Worm (Caenorhabditis elegans) whole organism, dauer: ENCODE results near the gene polq-1.

Source experiments
- unc-62 ChIP-seq: sonication (generic microtip); optimal IDR thresholded peaks from 2 replicates; lab custom pipeline; 2017; ENCODE audit warnings: missing biosample characterization, missing genetic modification reagents, missing genetic modification characterization

polq-1 gene

ce11 chrIII:5794982-5795381, 8.0 kb downstream of the polq-1 start:
- no peak for TF ChIP-seq unc-62 (GFP tag; lab: Kevin White, UChicago)

- TF ChIP-seq unc-62 (GFP tag; lab: Kevin White, UChicago): no peak
These were observed 12.4 kb downstream of the polq-1 start, which contains the start of gene rev-3 for ce11 chrIII:5790550-5790949. Gene rev-3 (minus strand): TSS chrIII:5790650.

DNA sequence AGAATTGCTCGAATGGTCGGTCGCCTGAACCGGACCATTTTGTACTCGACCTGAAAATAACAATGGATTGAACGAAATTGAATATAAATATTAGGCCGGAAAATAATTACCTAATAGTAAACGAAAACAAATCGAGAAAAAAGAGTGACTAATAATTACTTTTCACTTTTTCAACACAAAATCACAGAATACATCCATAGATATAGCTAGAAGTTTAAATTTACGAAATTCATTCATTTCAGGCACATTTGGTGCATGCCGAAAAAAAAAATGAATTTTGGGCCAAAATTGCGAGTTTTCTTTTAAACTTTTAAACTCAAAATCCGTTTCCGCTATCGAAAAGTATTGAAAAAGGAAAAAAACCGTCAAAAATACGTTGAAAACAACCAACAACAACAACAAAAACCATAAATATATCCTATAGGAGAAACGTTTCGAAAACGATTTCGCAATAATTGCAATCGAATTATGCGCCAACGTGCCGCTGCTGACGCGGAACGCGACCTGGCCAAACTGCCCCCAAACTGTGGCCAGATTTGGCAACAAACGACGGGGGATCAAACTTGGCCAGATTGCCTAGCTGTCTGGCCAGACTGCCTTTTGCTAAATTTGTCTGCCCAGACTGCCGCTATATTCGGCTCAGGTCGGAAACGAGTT, 17.6 kb downstream of the polq-1 start, which contains the start of gene Y37B11A.3:
Gene Y37B11A.3, minus strand, starts transcription at position 51 of the 657 bp plus-strand sequence.
- no peak for TF ChIP-seq unc-62 (GFP tag; lab: Kevin White, UChicago)

- no peak for TF ChIP-seq unc-62 (GFP tag; lab: Kevin White, UChicago)
These were observed 20.9 kb downstream of the polq-1 start for ce11 chrIII:5782080-5782479.

DNA sequence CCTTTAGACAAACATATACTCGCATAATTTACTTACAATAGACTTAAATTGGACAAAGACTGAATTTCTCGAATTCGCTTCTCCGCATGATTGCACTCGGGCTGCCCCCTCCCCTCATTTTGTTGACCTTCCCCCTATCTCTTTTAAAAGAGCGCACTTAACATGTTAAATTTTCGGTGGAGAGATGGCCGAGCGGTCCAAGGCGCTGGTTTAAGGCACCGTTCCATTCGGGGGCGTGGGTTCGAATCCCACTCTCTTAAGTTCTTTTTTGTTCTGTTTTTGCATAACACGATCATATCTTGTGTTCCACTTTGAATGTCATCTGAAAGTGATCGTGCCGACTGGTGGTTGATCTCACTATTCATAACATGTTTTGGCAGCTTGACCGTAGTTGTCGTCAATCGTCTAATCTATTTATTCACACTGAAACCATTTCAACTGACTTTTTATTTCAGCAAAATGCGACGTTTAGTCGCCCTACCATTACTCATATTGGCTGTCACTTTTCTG, 33.2 kb downstream of the polq-1 start, which contains the start of gene cutl-23:
Gene cutl-23, plus strand, starts transcription at position 460 of the 510 bp plus-strand sequence.
- no peak for TF ChIP-seq unc-62 (GFP tag; lab: Kevin White, UChicago)

DNA sequence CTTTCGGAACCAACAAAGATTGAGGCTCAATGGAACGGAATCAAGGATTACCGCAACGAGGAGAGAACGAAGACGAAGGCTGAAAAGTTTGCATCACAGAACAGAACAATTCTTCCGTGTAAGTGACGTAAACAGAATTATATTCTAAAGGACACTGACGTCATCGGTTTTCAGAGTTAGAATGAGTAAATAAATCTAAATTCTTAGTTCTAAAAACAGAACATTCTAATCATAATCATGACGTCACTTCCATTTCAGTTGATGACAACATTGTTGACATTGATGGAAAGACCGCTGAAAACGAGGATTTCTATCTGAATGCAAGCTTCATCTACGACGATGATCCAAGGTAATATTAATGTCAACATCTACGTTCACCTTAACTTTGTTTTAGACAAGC, 39.0 kb downstream of the polq-1 start:
- no peak for TF ChIP-seq unc-62 (GFP tag; lab: Kevin White, UChicago)

ce11 chrIII:5761886-5762285, 41.1 kb downstream of the polq-1 start:
- TF ChIP-seq unc-62 (GFP tag; lab: Kevin White, UChicago): no peak

- no peak for TF ChIP-seq unc-62 (GFP tag; lab: Kevin White, UChicago)
These were observed 42.2 kb downstream of the polq-1 start for ce11 chrIII:5760721-5761120.

- no peak for TF ChIP-seq unc-62 (GFP tag; lab: Kevin White, UChicago)
These were observed 44.4 kb downstream of the polq-1 start for ce11 chrIII:5758519-5759099.

DNA sequence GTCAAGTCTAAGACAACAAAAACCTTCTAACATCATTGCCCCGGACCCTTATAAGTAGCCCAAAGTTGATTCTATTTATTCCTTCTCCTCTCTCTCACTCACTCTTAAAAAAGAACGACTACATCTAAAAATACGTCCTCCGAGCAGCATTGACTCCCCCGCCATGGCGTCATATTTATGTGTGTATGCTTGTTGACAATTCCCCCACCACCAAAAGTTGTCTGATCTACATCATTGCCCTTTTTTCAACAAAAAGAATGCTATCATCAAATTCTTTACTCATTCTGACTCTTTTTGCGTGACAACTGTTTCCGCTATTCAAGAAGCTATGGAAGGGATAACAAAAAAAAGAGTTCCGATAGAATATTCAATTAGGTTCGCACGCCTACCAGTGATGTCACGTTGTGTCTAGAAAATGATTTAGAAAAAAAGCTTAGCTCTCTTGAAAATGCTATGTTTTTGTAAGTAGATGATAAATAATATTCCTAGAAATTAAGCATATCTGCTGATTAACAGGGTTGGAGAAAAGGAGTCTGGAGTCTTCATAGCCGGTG, 45.4 kb downstream of the polq-1 start:
- no peak for TF ChIP-seq unc-62 (GFP tag; lab: Kevin White, UChicago)

DNA sequence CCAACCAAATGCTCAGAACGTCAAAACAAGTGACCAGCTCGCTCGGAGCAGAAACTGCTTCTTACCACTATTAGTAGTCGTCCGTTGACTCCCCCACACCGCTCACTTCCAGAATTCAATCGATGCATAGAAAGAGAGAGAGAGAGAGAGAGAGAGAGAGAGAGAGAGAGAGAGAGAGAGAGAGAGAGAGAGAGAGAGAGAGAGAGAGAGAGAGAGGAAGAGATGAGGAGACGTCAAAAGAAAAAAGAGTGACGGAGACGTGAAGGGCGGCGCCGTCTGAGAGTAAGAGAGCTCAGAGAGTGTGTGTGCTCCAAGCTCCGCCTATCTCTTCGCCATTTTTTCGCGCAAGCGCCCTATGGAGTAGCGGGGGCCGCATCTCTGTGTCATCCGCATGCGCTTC, 47.8 kb downstream of the polq-1 start, which contains the start of gene ida-1:
Gene ida-1, plus strand, starts transcription at position 336 of the 400 bp plus-strand sequence.
- TF ChIP-seq unc-62 (GFP tag; lab: Kevin White, UChicago): no peak

DNA sequence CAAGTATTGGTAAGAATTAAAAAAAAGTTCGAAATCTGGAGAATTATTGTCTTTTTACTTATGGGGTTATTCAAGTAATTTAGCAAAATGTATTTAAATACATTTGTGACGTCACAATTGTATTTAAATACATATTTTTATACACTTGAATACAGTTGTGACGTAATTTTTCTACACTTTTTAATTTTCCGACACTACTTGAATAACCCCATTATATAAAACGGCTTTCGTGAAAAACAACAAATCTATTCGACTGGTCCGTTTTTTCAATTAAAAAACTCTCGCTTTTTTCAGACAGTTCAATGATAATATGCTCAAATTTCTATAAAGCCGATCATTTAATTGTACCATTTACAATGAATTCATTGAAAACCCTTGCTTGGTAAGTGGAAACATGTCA, 52.5 kb downstream of the polq-1 start:
- no peak for TF ChIP-seq unc-62 (GFP tag; lab: Kevin White, UChicago)

DNA sequence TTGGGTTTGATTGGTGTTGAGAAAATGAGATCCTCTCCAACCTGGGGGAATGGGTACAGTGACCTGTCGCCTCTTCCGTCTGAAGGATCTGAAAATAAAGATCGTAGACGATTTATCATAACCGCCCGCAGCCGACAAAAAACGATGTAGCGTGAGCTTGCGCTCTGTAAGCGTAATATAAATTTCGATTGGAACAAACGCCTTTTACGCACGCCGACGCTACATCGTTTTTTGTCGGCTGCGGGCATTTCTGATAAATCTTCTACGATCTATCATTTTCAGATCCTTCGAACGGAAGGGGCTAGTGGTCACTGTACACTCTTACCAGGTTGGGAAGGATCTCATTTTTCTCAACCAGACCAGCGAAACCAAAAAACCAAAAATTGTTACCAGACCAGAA, 54.6 kb downstream of the polq-1 start:
- TF ChIP-seq unc-62 (GFP tag; lab: Kevin White, UChicago): no peak

DNA sequence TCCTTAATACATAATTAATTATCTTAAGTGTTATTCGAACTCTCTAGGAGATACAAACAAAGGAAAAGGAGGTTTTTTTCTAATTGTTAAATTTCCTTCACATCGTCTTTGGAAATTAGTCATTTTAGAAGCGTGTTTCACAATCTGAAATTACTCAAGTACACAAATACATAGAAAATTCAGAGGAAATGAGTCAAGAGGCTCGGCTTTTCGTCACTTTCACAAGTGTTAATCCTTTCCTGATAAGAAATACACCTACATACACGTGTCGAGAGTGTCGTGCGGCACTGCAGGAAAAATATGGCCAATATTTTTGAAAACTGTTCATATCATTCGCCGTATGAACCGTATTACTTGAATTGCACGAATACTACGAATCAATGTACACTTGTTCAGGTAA, 55.8 kb downstream of the polq-1 start, which contains the start of gene B0244.4:
Gene B0244.4, plus strand, starts transcription at position 301 of the 400 bp plus-strand sequence.
- TF ChIP-seq unc-62 (GFP tag; lab: Kevin White, UChicago): no peak

DNA sequence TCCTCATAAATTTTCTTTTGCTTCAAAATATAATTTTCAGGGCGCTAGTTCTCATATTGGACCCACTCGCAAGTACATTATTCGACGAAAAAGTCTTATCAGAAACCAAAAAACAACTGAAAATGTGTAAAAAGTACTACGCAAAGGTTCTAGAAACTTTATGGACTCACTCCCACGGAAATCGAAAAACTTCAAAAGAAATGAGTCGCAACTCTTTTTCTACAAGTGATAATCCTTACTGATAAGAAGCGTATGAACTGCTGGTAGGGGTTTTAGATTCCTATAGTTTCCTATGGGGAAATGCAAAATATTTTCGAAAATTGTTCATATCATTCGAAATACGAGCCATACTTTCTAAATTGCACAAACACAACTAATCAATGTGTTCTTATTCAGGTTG, 58.4 kb downstream of the polq-1 start, which contains the start of gene B0244.5:
Gene B0244.5, plus strand, starts transcription at position 301 of the 400 bp plus-strand sequence.
- TF ChIP-seq unc-62 (GFP tag; lab: Kevin White, UChicago): no peak

DNA sequence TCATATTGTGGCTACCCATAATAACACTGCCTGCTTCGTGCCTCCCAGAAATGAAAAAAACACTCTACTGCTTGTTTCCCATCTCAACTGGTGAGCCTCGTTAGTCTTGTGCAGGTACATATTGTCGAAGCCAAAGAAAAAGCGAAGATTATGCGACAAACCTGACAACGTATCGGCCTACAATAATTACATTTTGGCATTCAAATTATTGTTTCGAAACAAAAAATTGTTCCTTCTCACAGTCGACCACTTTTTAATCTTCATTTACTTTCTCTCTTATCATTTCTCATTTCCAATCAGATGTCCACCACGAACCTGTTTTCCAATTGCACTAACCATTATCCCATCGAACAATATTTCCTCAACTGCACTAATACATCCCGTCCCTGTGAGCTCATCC, 59.9 kb downstream of the polq-1 start, which contains the start of gene B0244.15:
Gene B0244.15, plus strand, starts transcription at position 301 of the 400 bp plus-strand sequence.
- TF ChIP-seq unc-62 (GFP tag; lab: Kevin White, UChicago): no peak
